Worm (Caenorhabditis elegans) whole organism, L2 larva: Measurements from ENCODE around the gene F59A1.12.
A peak's percentile ranks its signal among the peaks of the same experiment; 100 is the strongest.

ENCODE experiments used
- C34F6.9 ChIP-seq: fragments of 150-350 bp; optimal IDR thresholded peaks from 2 replicates; lab custom pipeline; 2014; ENCODE audit warnings: missing biosample characterization, missing genetic modification characterization
- R02D3.7 ChIP-seq: fragments of 150-350 bp; optimal IDR thresholded peaks from 2 replicates; lab custom pipeline; 2014; ENCODE audit warnings: missing biosample characterization, missing genetic modification characterization
- Y55F3AM.14 ChIP-seq: fragments of 200-800 bp; sonication (Bioruptor generic); optimal IDR thresholded peaks from 2 replicates; lab custom pipeline; 2018; ENCODE audit warnings: mild to moderate bottlenecking, missing genetic modification characterization, missing compliant biosample characterization
- ZK546.5 ChIP-seq: sonication (generic microtip); optimal IDR thresholded peaks from 2 replicates; lab custom pipeline; 2017; ENCODE audit warnings: missing biosample characterization, missing genetic modification characterization
- alr-1 ChIP-seq: fragments of 150-350 bp; optimal IDR thresholded peaks from 2 replicates; lab custom pipeline; 2014; ENCODE audit warnings: missing biosample characterization, missing genetic modification characterization
- aly-2 ChIP-seq: fragments of 150-350 bp; optimal IDR thresholded peaks from 2 replicates; lab custom pipeline; 2014; ENCODE audit warnings: missing biosample characterization, missing genetic modification characterization
- blmp-1 ChIP-seq: sonication (generic microtip); optimal IDR thresholded peaks from 2 replicates; lab custom pipeline; 2017; ENCODE audit warnings: missing genetic modification characterization, mild to moderate bottlenecking, missing compliant biosample characterization, antibody characterized with exemption, moderate library complexity; ENCODE audit not compliant: insufficient read depth
- ceh-16 ChIP-seq: fragments of 150-350 bp; optimal IDR thresholded peaks from 2 replicates; lab custom pipeline; 2014; ENCODE audit warnings: missing biosample characterization, missing genetic modification characterization
- ceh-82 ChIP-seq: fragments of 150-350 bp; optimal IDR thresholded peaks from 2 replicates; lab custom pipeline; 2014; ENCODE audit warnings: missing biosample characterization, missing genetic modification characterization
- crh-2 ChIP-seq: sonication (generic microtip); optimal IDR thresholded peaks from 2 replicates; lab custom pipeline; 2017; ENCODE audit warnings: missing biosample characterization, missing genetic modification characterization
- dmd-4 ChIP-seq: sonication (generic microtip); optimal IDR thresholded peaks from 2 replicates; lab custom pipeline; 2017; ENCODE audit warnings: missing biosample characterization, missing genetic modification characterization
- egl-27 ChIP-seq: sonication (generic microtip); optimal IDR thresholded peaks from 3 replicates; lab custom pipeline; 2017; ENCODE audit warnings: missing biosample characterization, missing genetic modification reagents, missing genetic modification characterization
- elt-1 ChIP-seq: fragments of 150-350 bp; optimal IDR thresholded peaks from 2 replicates; lab custom pipeline; 2014; ENCODE audit warnings: missing biosample characterization, missing genetic modification characterization
- fos-1 ChIP-seq: fragments of 150-350 bp; optimal IDR thresholded peaks from 2 replicates; lab custom pipeline; 2014; ENCODE audit warnings: missing biosample characterization, missing genetic modification characterization
- gmeb-1 ChIP-seq: fragments of 150-350 bp; optimal IDR thresholded peaks from 2 replicates; lab custom pipeline; 2014; ENCODE audit warnings: missing biosample characterization, missing genetic modification characterization
- lin-11 ChIP-seq: fragments of 150-350 bp; sonication (generic microtip); optimal IDR thresholded peaks from 2 replicates; lab custom pipeline; 2014; ENCODE audit warnings: missing biosample characterization, missing genetic modification characterization, inconsistent platforms, mixed read lengths
- lin-13 ChIP-seq: fragments of 150-350 bp; optimal IDR thresholded peaks from 2 replicates; lab custom pipeline; 2014; ENCODE audit warnings: missing biosample characterization, missing genetic modification reagents, missing genetic modification characterization
- lsy-2 ChIP-seq, 2 experiments: fragments of 150-350 bp in 1 of 2; sonication (generic microtip) in 1 of 2; optimal IDR thresholded peaks; 2 replicates each; lab custom pipeline; 2014 to 2017; ENCODE audit warnings: missing biosample characterization in 2 of 2, missing genetic modification characterization in 2 of 2
- mab-5 ChIP-seq: fragments of 150-350 bp; optimal IDR thresholded peaks from 2 replicates; lab custom pipeline; 2014; ENCODE audit warnings: missing biosample characterization, missing genetic modification characterization
- mbf-1 ChIP-seq: sonication (generic microtip); optimal IDR thresholded peaks from 2 replicates; lab custom pipeline; 2017; ENCODE audit warnings: missing biosample characterization, missing genetic modification characterization
- mdl-1 ChIP-seq, 2 experiments: fragments of 150-350 bp in 1 of 2; sonication (generic microtip) in 1 of 2; optimal IDR thresholded peaks; 2 replicates each; lab custom pipeline; 2017; ENCODE audit warnings: missing biosample characterization in 2 of 2, missing genetic modification characterization in 2 of 2
- nhr-10 ChIP-seq: sonication (generic microtip); optimal IDR thresholded peaks from 2 replicates; lab custom pipeline; 2017; ENCODE audit warnings: missing biosample characterization, missing genetic modification characterization
- nhr-11 ChIP-seq: fragments of 150-350 bp; optimal IDR thresholded peaks from 2 replicates; lab custom pipeline; 2014; ENCODE audit warnings: missing biosample characterization, missing genetic modification characterization
- nhr-12 ChIP-seq: fragments of 150-350 bp; optimal IDR thresholded peaks from 2 replicates; lab custom pipeline; 2014; ENCODE audit warnings: missing biosample characterization, missing genetic modification characterization
- nhr-129 ChIP-seq: fragments of 150-350 bp; optimal IDR thresholded peaks from 2 replicates; lab custom pipeline; 2014; ENCODE audit warnings: missing biosample characterization, missing genetic modification characterization
- nhr-21 ChIP-seq: fragments of 150-350 bp; optimal IDR thresholded peaks from 2 replicates; lab custom pipeline; 2014; ENCODE audit warnings: missing biosample characterization, missing genetic modification characterization
- nhr-23 ChIP-seq: fragments of 150-350 bp; optimal IDR thresholded peaks from 2 replicates; lab custom pipeline; 2014; ENCODE audit warnings: missing biosample characterization, missing genetic modification reagents, missing genetic modification characterization
- nhr-25 ChIP-seq: fragments of 150-350 bp; sonication (generic microtip); optimal IDR thresholded peaks from 3 replicates; lab custom pipeline; 2014; ENCODE audit warnings: missing biosample characterization, missing genetic modification characterization
- nhr-6 ChIP-seq: fragments of 150-350 bp; optimal IDR thresholded peaks from 2 replicates; lab custom pipeline; 2014; ENCODE audit warnings: missing biosample characterization, missing genetic modification characterization
- nhr-77 ChIP-seq: fragments of 150-350 bp; optimal IDR thresholded peaks from 2 replicates; lab custom pipeline; 2014; ENCODE audit warnings: missing biosample characterization, missing genetic modification characterization
- peb-1 ChIP-seq: fragments of 150-350 bp; optimal IDR thresholded peaks from 2 replicates; lab custom pipeline; 2014; ENCODE audit warnings: missing biosample characterization, missing genetic modification characterization
- sem-4 ChIP-seq: fragments of 150-350 bp; optimal IDR thresholded peaks from 2 replicates; lab custom pipeline; 2014; ENCODE audit warnings: missing biosample characterization, missing genetic modification reagents, missing genetic modification characterization
- skn-1 ChIP-seq: sonication (generic microtip); optimal IDR thresholded peaks from 2 replicates; lab custom pipeline; 2017; ENCODE audit warnings: missing biosample characterization, missing genetic modification characterization
- sma-3 ChIP-seq: sonication (generic microtip); optimal IDR thresholded peaks from 2 replicates; lab custom pipeline; 2016; ENCODE audit warnings: missing genetic modification reagents, missing genetic modification characterization, missing compliant biosample characterization
- sma-9 ChIP-seq, 2 experiments: fragments of 150-350 bp in 1 of 2; sonication (generic microtip) in 1 of 2; optimal IDR thresholded peaks; 2 replicates each; lab custom pipeline; 2014 to 2016; ENCODE audit warnings: missing genetic modification characterization in 2 of 2, mild to moderate bottlenecking in 1 of 2, missing biosample characterization in 1 of 2, missing compliant biosample characterization in 1 of 2, missing genetic modification reagents in 1 of 2, moderate library complexity in 1 of 2
- snpc-4 ChIP-seq: fragments of 150-350 bp; optimal IDR thresholded peaks from 2 replicates; lab custom pipeline; 2014; ENCODE audit warnings: missing biosample characterization, missing genetic modification characterization
- unc-39 ChIP-seq: fragments of 150-350 bp; optimal IDR thresholded peaks from 2 replicates; lab custom pipeline; 2014; ENCODE audit warnings: missing biosample characterization, missing genetic modification characterization
- unc-62 ChIP-seq: fragments of 150-350 bp; optimal IDR thresholded peaks from 2 replicates; lab custom pipeline; 2014; ENCODE audit warnings: missing biosample characterization, missing genetic modification reagents, missing genetic modification characterization
- zag-1 ChIP-seq: fragments of 150-350 bp; optimal IDR thresholded peaks from 2 replicates; lab custom pipeline; 2014; ENCODE audit warnings: missing biosample characterization, missing genetic modification characterization
- ztf-1 ChIP-seq: fragments of 200-800 bp; sonication (Bioruptor generic); conservative IDR thresholded peaks from 2 replicates; pipeline ENCODE4 v1.3.6; 2022; ENCODE audit warnings: missing genetic modification characterization, missing compliant biosample characterization
- ztf-11 ChIP-seq: sonication (generic microtip); optimal IDR thresholded peaks from 2 replicates; lab custom pipeline; 2017; ENCODE audit warnings: missing biosample characterization, missing genetic modification characterization
- ztf-4 ChIP-seq: fragments of 150-350 bp; optimal IDR thresholded peaks from 2 replicates; lab custom pipeline; 2014; ENCODE audit warnings: missing biosample characterization, missing genetic modification characterization

The F59A1.12 gene

DNA sequence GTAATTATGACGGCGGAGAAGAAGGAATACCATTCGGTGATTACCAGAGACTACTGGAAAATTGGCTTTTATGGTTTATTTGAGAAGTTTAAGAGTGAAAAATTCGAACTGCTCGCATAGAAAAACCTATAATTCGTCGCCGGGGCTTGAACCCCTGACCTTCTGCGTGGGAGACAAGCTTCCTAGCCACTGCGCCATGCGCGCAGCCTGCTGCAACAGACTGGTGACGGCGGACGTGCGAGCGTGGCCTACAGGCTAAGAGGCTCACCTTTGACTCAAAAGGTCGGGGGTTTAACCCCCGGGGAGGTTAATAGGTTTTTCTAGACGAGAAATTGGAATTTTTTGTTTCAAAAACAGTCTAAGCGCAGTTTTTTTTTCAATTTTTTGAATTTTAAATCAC lies 3.2 kb downstream of the F59A1.12 start:
- TF ChIP-seq ZK546.5 (tag; lab: Kevin White, UChicago): no peak
- TF ChIP-seq nhr-77 (tag; lab: Kevin White, UChicago): no peak
- TF ChIP-seq elt-1: no peak
- no peak for TF ChIP-seq peb-1
- TF ChIP-seq mdl-1 (tag; optimal IDR thresholded peaks at IDR 0.05; lab: Kevin White, UChicago): no peak
- no peak for TF ChIP-seq gmeb-1 (tag; lab: Kevin White, UChicago)
- no peak for TF ChIP-seq fos-1 (tag; lab: Kevin White, UChicago)
- no peak for TF ChIP-seq zag-1 (tag; lab: Kevin White, UChicago)
- TF ChIP-seq egl-27 (tag; lab: Kevin White, UChicago): no peak
- TF ChIP-seq unc-62 (GFP tag; lab: Kevin White, UChicago): no peak
- TF ChIP-seq nhr-11: no peak
- TF ChIP-seq lin-11 (tag; lab: Kevin White, UChicago): no peak
- no peak for TF ChIP-seq sem-4 (tag; lab: Kevin White, UChicago)
- TF ChIP-seq blmp-1: no peak
- TF ChIP-seq skn-1: no peak
- no peak for TF ChIP-seq Y55F3AM.14 (GFP tag; lab: Kevin White, UChicago)

- no peak for TF ChIP-seq unc-62 (GFP tag; lab: Kevin White, UChicago)
- no peak for TF ChIP-seq ztf-4
- TF ChIP-seq nhr-11: no peak
- no peak for TF ChIP-seq nhr-77 (tag; lab: Kevin White, UChicago)
- TF ChIP-seq zag-1 (tag; lab: Kevin White, UChicago): no peak
- TF ChIP-seq mab-5 (tag; lab: Kevin White, UChicago): no peak
- TF ChIP-seq dmd-4: no peak
- no peak for TF ChIP-seq elt-1
- no peak for TF ChIP-seq lin-13 (GFP tag; lab: Kevin White, UChicago)
- no peak for TF ChIP-seq ztf-1 (GFP tag; lab: Robert Waterston, UW)
- TF ChIP-seq fos-1 (tag; lab: Kevin White, UChicago): peak; percentile 83
- TF ChIP-seq nhr-10: no peak
- TF ChIP-seq nhr-21 (tag; lab: Kevin White, UChicago): no peak
- no peak for TF ChIP-seq snpc-4 (tag; lab: Kevin White, UChicago)
- no peak for TF ChIP-seq sma-3 (GFP tag; lab: Kevin White, UChicago)
- no peak for TF ChIP-seq ztf-11 (tag; lab: Kevin White, UChicago)
- TF ChIP-seq nhr-25 (tag; lab: Kevin White, UChicago): no peak
- peak; percentile 35 for TF ChIP-seq crh-2 (tag; lab: Kevin White, UChicago)
- no peak for TF ChIP-seq nhr-129 (tag; lab: Kevin White, UChicago)
- peak; percentile 70 for TF ChIP-seq sma-9 (GFP tag; optimal IDR thresholded peaks at IDR 0.05; lab: Kevin White, UChicago)
- TF ChIP-seq sma-9 (tag; optimal IDR thresholded peaks at IDR 0.05; lab: Kevin White, UChicago): no peak
Observed at ce11 chrV:17662260-17662659, 5.3 kb downstream of the F59A1.12 start.

- no peak for TF ChIP-seq zag-1 (tag; lab: Kevin White, UChicago)
- no peak for TF ChIP-seq fos-1 (tag; lab: Kevin White, UChicago)
- TF ChIP-seq mab-5 (tag; lab: Kevin White, UChicago): no peak
- TF ChIP-seq crh-2 (tag; lab: Kevin White, UChicago): no peak
- no peak for TF ChIP-seq snpc-4 (tag; lab: Kevin White, UChicago)
- TF ChIP-seq nhr-23 (tag; lab: Kevin White, UChicago): no peak
- TF ChIP-seq ZK546.5 (tag; lab: Kevin White, UChicago): no peak
Observed at ce11 chrV:17660003-17660402, 7.6 kb downstream of the F59A1.12 start, which contains the start of gene dgat-2. dgat-2 (plus strand) TSS chrV:17660303.

- TF ChIP-seq nhr-25 (tag; lab: Kevin White, UChicago): no peak
- TF ChIP-seq skn-1: no peak
- no peak for TF ChIP-seq lsy-2 (tag; optimal IDR thresholded peaks at IDR 0.05; lab: Kevin White, UChicago)
- no peak for TF ChIP-seq unc-39 (tag; lab: Kevin White, UChicago)
- no peak for TF ChIP-seq R02D3.7 (tag; lab: Kevin White, UChicago)
- no peak for TF ChIP-seq ZK546.5 (tag; lab: Kevin White, UChicago)
- no peak for TF ChIP-seq ceh-16 (tag; lab: Kevin White, UChicago)
- TF ChIP-seq Y55F3AM.14 (GFP tag; lab: Kevin White, UChicago): no peak
- TF ChIP-seq aly-2: no peak
- TF ChIP-seq peb-1: no peak
- TF ChIP-seq unc-62 (GFP tag; lab: Kevin White, UChicago): no peak
- TF ChIP-seq mab-5 (tag; lab: Kevin White, UChicago): no peak
- no peak for TF ChIP-seq ceh-82 (tag; lab: Kevin White, UChicago)
- no peak for TF ChIP-seq mdl-1 (tag; optimal IDR thresholded peaks at IDR 0.05; lab: Kevin White, UChicago)
- no peak for TF ChIP-seq nhr-12 (tag; lab: Kevin White, UChicago)
- TF ChIP-seq snpc-4 (tag; lab: Kevin White, UChicago): no peak
- TF ChIP-seq ztf-4: no peak
- TF ChIP-seq elt-1: no peak
- no peak for TF ChIP-seq nhr-21 (tag; lab: Kevin White, UChicago)
- no peak for TF ChIP-seq ztf-11 (tag; lab: Kevin White, UChicago)
- TF ChIP-seq nhr-129 (tag; lab: Kevin White, UChicago): no peak
- no peak for TF ChIP-seq nhr-11
- TF ChIP-seq nhr-6 (tag; lab: Kevin White, UChicago): no peak
- TF ChIP-seq lin-11 (tag; lab: Kevin White, UChicago): no peak
- peak; percentile 54 for TF ChIP-seq gmeb-1 (tag; lab: Kevin White, UChicago)
- no peak for TF ChIP-seq nhr-10
- TF ChIP-seq crh-2 (tag; lab: Kevin White, UChicago): peak; percentile 85
- TF ChIP-seq egl-27 (tag; lab: Kevin White, UChicago): no peak
- peak; percentile 83 for TF ChIP-seq sma-9 (GFP tag; optimal IDR thresholded peaks at IDR 0.05; lab: Kevin White, UChicago)
- TF ChIP-seq sma-9 (tag; optimal IDR thresholded peaks at IDR 0.05; lab: Kevin White, UChicago): no peak
- TF ChIP-seq ztf-1 (GFP tag; lab: Robert Waterston, UW): no peak
- TF ChIP-seq C34F6.9: no peak
- TF ChIP-seq dmd-4: no peak
- TF ChIP-seq alr-1 (tag; lab: Kevin White, UChicago): no peak
- no peak for TF ChIP-seq mbf-1 (tag; lab: Kevin White, UChicago)
- no peak for TF ChIP-seq nhr-23 (tag; lab: Kevin White, UChicago)
- TF ChIP-seq fos-1 (tag; lab: Kevin White, UChicago): peak; percentile 94
Observed at ce11 chrV:17659228-17659627, 8.3 kb downstream of the F59A1.12 start, which contains the start of gene fbxa-108. fbxa-108 (minus strand) TSS chrV:17659385.
